Worm (Caenorhabditis elegans) whole organism, late embryonic: Measurements from ENCODE around the gene inx-10.

Experiments
- C08G9.2 ChIP-seq: sonication (generic microtip); optimal IDR thresholded peaks from 2 replicates; lab custom pipeline; 2016; ENCODE audit warnings: mild to moderate bottlenecking, missing genetic modification characterization, moderate library complexity, missing compliant biosample characterization
- F13H6.1 ChIP-seq: sonication (generic microtip); optimal IDR thresholded peaks from 2 replicates; lab custom pipeline; 2016; ENCODE audit warnings: missing genetic modification characterization, missing compliant biosample characterization
- ceh-45 ChIP-seq: fragments of 200-800 bp; sonication (Bioruptor generic); IDR thresholded peaks from 2 replicates; pipeline ENCODE4 v1.3.6; 2022; ENCODE audit warnings: missing genetic modification reagents, missing genetic modification characterization, missing compliant biosample characterization
- ceh-9 ChIP-seq: sonication (generic microtip); optimal IDR thresholded peaks from 2 replicates; lab custom pipeline; 2016; ENCODE audit warnings: mild to moderate bottlenecking, missing genetic modification characterization, inconsistent platforms, missing compliant biosample characterization
- dmd-4 ChIP-seq: sonication (generic microtip); optimal IDR thresholded peaks from 2 replicates; lab custom pipeline; 2016; ENCODE audit warnings: borderline replicate concordance, missing genetic modification characterization, missing compliant biosample characterization
- elt-2 ChIP-seq: sonication (generic microtip); optimal IDR thresholded peaks from 2 replicates; lab custom pipeline; 2016; ENCODE audit warnings: missing genetic modification reagents, missing genetic modification characterization, missing compliant biosample characterization
- hlh-30 ChIP-seq: sonication (generic microtip); optimal IDR thresholded peaks from 2 replicates; lab custom pipeline; 2017; ENCODE audit warnings: antibody characterized with exemption, missing genetic modification characterization, missing compliant biosample characterization; ENCODE audit not compliant: insufficient read depth
- nfya-1 ChIP-seq: sonication (generic microtip); optimal IDR thresholded peaks from 2 replicates; lab custom pipeline; 2017; ENCODE audit warnings: missing genetic modification characterization, mild to moderate bottlenecking, missing compliant biosample characterization, antibody characterized with exemption, moderate library complexity
- pha-2 ChIP-seq: sonication (generic microtip); optimal IDR thresholded peaks from 2 replicates; lab custom pipeline; 2017; ENCODE audit warnings: mild to moderate bottlenecking, missing genetic modification characterization, missing compliant biosample characterization
- pha-4 ChIP-seq: fragments of 150-350 bp; optimal IDR thresholded peaks from 2 replicates; lab custom pipeline; 2018; ENCODE audit warnings: missing biosample characterization, missing genetic modification reagents, missing genetic modification characterization
- syd-9 ChIP-seq: sonication (generic microtip); optimal IDR thresholded peaks from 2 replicates; lab custom pipeline; 2016; ENCODE audit warnings: mild to moderate bottlenecking, missing genetic modification characterization, moderate library complexity, missing compliant biosample characterization
- tbx-2 ChIP-seq: sonication (generic microtip); optimal IDR thresholded peaks from 2 replicates; lab custom pipeline; 2016; ENCODE audit warnings: missing genetic modification characterization, missing compliant biosample characterization
- tbx-7 ChIP-seq: sonication (generic microtip); optimal IDR thresholded peaks from 2 replicates; lab custom pipeline; 2016; ENCODE audit warnings: missing genotype, missing genetic modification characterization, missing compliant biosample characterization
- zip-5 ChIP-seq: sonication (generic microtip); optimal IDR thresholded peaks from 2 replicates; lab custom pipeline; 2016; ENCODE audit warnings: missing genetic modification characterization, missing compliant biosample characterization

DNA sequence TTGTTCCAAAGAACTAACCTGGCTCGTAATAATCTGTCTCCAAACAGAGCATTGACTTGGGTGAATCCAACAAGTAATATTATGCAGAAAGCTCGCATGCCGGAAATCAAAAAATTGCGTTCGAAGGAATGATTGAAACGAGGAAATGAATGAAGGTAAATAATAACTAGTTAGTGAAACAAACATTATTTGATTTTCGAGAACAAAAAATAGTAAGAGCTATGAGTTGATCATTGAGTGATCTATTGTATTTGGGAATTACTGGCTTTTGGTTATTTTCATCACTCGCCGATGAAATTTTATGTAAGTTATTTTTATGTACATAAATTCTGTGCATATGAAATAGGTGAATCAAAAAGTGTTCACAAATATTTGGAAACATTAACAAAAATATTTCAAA lies 52.5 kb downstream of the inx-10 start, which contains the start of gene B0222.5:
- no peak for TF ChIP-seq pha-4
- no peak for TF ChIP-seq syd-9 (tag; lab: Kevin White, UChicago)
- TF ChIP-seq C08G9.2: no peak
- TF ChIP-seq elt-2 (tag; lab: Kevin White, UChicago): no peak
- no peak for TF ChIP-seq F13H6.1 (tag; lab: Kevin White, UChicago)
- no peak for TF ChIP-seq tbx-2 (tag; lab: Kevin White, UChicago)
- no peak for TF ChIP-seq dmd-4 (tag; lab: Kevin White, UChicago)
- no peak for TF ChIP-seq hlh-30
- no peak for TF ChIP-seq ceh-9 (tag; lab: Kevin White, UChicago)
- no peak for TF ChIP-seq pha-2 (tag; lab: Kevin White, UChicago)
- TF ChIP-seq zip-5 (tag; lab: Kevin White, UChicago): no peak
- TF ChIP-seq nfya-1 (tag; lab: Kevin White, UChicago): no peak
- TF ChIP-seq ceh-45 (GFP tag; lab: Robert Waterston, UW): no peak
- no peak for TF ChIP-seq tbx-7 (tag; lab: Kevin White, UChicago)
